Worm (Caenorhabditis elegans): Measurements from ENCODE around the gene sup-35.
"Not testable (repeated sequence)": the region's sequence is repeated elsewhere in the genome, so short reads cannot be mapped to it uniquely, and the experiment has no call there.

sup-35 gene

DNA sequence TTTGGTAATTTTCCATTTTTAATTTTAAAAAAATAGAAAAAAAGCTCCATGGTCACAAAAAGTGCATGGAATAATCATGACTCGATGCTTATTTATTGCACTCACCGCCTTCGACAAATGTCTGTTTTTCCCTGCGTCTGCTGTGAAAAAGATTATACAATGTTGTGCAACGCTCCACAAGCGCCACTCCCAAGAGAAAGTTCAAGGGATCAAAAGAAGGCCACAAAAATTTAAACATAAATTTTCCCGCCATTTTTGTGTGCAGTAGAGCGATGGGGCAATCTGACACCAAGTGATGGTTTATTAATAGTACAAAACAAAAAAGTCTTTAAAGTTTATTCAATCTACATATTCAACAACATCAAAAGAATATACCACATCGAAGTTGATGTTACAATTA lies 19.9 kb upstream of the sup-35 start, which contains the start of gene fbxa-128:
TSS of gene fbxa-128 (minus strand) at position 192 of the 400 bp plus-strand sequence.
- TF ChIP-seq sma-9 (GFP tag; optimal IDR thresholded peaks at IDR 0.05) = peak; percentile 7
- no peak for TF ChIP-seq sma-9 (tag; optimal IDR thresholded peaks at IDR 0.05)
- TF ChIP-seq nhr-129 (tag; optimal IDR thresholded peaks at IDR 0.05) = peak; percentile 34
- TF ChIP-seq C34F6.9 (tag; optimal IDR thresholded peaks at IDR 0.05) = peak; percentile 21
- peak; percentile 31 for TF ChIP-seq gmeb-1 (tag; optimal IDR thresholded peaks at IDR 0.05)
- TF ChIP-seq fos-1 (tag; optimal IDR thresholded peaks at IDR 0.05) = peak; percentile 85
- TF ChIP-seq crh-2 (tag; optimal IDR thresholded peaks at IDR 0.05) = peak; percentile 62
- no peak for TF ChIP-seq nhr-23 (tag; optimal IDR thresholded peaks at IDR 0.05)
- peak in 1 of 2 experiments; percentile 52 for TF ChIP-seq lsy-2 (tag; optimal IDR thresholded peaks at IDR 0.05)
- no peak for TF ChIP-seq skn-1 (tag; optimal IDR thresholded peaks at IDR 0.05)
- TF ChIP-seq unc-55 (GFP tag; optimal IDR thresholded peaks at IDR 0.05) = peak; percentile 61
- TF ChIP-seq lin-13 (GFP tag; optimal IDR thresholded peaks at IDR 0.05) = peak; percentile 0

DNA sequence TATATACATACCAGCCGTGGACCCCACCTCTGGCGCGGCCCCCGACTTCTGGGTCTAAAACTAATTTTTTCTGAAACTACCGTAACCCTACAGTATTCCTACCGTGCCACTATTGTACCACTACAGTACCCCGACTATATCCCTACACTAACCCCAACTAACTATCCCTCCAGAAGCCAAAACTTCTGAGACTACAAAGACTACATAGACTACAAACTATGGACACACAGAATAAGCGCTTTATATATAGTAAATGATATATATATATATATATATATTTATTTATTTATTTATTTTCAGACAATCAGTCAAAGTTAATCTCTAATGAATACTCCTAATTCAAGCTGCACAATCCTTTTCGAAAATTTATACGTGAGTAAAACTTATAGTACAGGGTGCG lies 12.4 kb upstream of the sup-35 start, which contains the start of gene pha-1:
TSS of gene pha-1 (plus strand) at position 301 of the 400 bp plus-strand sequence.
- not testable (repeated sequence) for TF ChIP-seq snpc-4 (tag; optimal IDR thresholded peaks at IDR 0.05); peb-1 (tag; optimal IDR thresholded peaks at IDR 0.05); sma-3 (GFP tag; optimal IDR thresholded peaks at IDR 0.05)

- no peak for TF ChIP-seq lsy-2 (tag; optimal IDR thresholded peaks at IDR 0.05)
- peak; percentile 29 for TF ChIP-seq unc-55 (GFP tag; optimal IDR thresholded peaks at IDR 0.05)
- TF ChIP-seq nhr-11 (tag; optimal IDR thresholded peaks at IDR 0.05) = no peak
- TF ChIP-seq ceh-16 (tag; optimal IDR thresholded peaks at IDR 0.05) = no peak
- no peak for TF ChIP-seq ama-1 (optimal IDR thresholded peaks at IDR 0.05)
- TF ChIP-seq fos-1 (tag; optimal IDR thresholded peaks at IDR 0.05) = no peak
- no peak for TF ChIP-seq mbf-1 (tag; optimal IDR thresholded peaks at IDR 0.05)
- no peak for TF ChIP-seq unc-39 (tag; optimal IDR thresholded peaks at IDR 0.05)
- TF ChIP-seq C34F6.9 (tag; optimal IDR thresholded peaks at IDR 0.05) = peak; percentile 1
- TF ChIP-seq nhr-6 (tag; optimal IDR thresholded peaks at IDR 0.05) = no peak
- no peak for TF ChIP-seq mdl-1 (tag; optimal IDR thresholded peaks at IDR 0.05)
- TF ChIP-seq nhr-21 (tag; optimal IDR thresholded peaks at IDR 0.05) = no peak
- TF ChIP-seq ceh-82 (tag; optimal IDR thresholded peaks at IDR 0.05) = no peak
- TF ChIP-seq Y55F3AM.14 (GFP tag; optimal IDR thresholded peaks at IDR 0.05) = no peak
Observed at ce11 chrIII:11129363-11129762, 10.3 kb upstream of the sup-35 start.

- TF ChIP-seq ZK546.5 (tag; optimal IDR thresholded peaks at IDR 0.05) (no peak), nhr-237 (tag; optimal IDR thresholded peaks at IDR 0.05) (no peak)
Observed at ce11 chrIII:11127528-11127927, 8.5 kb upstream of the sup-35 start, which contains the start of gene Y48A6C.8. Gene Y48A6C.8, minus strand, starts transcription at chrIII:11127628.

DNA sequence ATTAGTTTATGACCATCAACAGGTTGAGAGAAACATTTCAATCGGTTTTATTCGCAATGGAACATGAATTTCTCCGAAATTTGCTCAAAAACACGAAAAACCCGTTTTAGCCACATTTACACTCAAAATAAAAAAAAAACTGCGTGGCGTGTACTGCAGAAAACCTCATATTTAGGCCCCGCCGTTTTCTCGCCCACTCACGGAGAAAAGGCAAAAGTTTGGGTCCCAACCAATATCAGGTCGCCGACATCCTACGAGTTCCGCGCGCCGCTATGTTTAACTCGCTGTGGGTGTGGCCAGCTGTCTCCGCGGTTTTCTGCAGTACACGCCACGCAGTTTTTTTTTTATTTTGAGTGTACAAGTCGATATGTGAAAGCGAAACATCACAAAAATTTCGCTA lies 4.8 kb upstream of the sup-35 start:
- TF ChIP-seq nhr-10 (tag; optimal IDR thresholded peaks at IDR 0.05) (no peak), snpc-4 (tag; optimal IDR thresholded peaks at IDR 0.05) (peak; percentile 75)

- TF ChIP-seq ztf-1 (GFP tag; conservative IDR thresholded peaks at IDR 0.05) = no peak
- TF ChIP-seq F13H6.1 (tag; optimal IDR thresholded peaks at IDR 0.05) = no peak
- no peak for TF ChIP-seq elt-1 (tag; optimal IDR thresholded peaks at IDR 0.05)
- TF ChIP-seq mbf-1 (tag; optimal IDR thresholded peaks at IDR 0.05) = no peak
- no peak for TF ChIP-seq Y55F3AM.14 (GFP tag; optimal IDR thresholded peaks at IDR 0.05)
- TF ChIP-seq egl-27 (tag; optimal IDR thresholded peaks at IDR 0.05) = no peak
- no peak for TF ChIP-seq snpc-4 (tag; optimal IDR thresholded peaks at IDR 0.05)
- TF ChIP-seq unc-39 (tag; optimal IDR thresholded peaks at IDR 0.05) = no peak
- TF ChIP-seq elt-3 (tag; optimal IDR thresholded peaks at IDR 0.05) = no peak
- TF ChIP-seq ceh-16 (tag; optimal IDR thresholded peaks at IDR 0.05) = no peak
- TF ChIP-seq nhr-10 (tag; optimal IDR thresholded peaks at IDR 0.05) = no peak
- no peak for TF ChIP-seq nhr-129 (tag; optimal IDR thresholded peaks at IDR 0.05)
- TF ChIP-seq lin-13 (GFP tag; optimal IDR thresholded peaks at IDR 0.05) = no peak
- TF ChIP-seq mab-5 (tag; optimal IDR thresholded peaks at IDR 0.05) = no peak
- no peak for TF ChIP-seq alr-1 (tag; optimal IDR thresholded peaks at IDR 0.05)
- TF ChIP-seq sma-3 (GFP tag; optimal IDR thresholded peaks at IDR 0.05) = no peak
Observed at ce11 chrIII:11115956-11116355, 3.1 kb downstream of the sup-35 start.
